Fruit fly (Drosophila melanogaster) whole organism, embryonic: Measurements from ENCODE around the gene CG32767.

Experiments used
- Antp ChIP-seq: fragments of 200-800 bp; sonication (Bioruptor generic); optimal IDR thresholded peaks from 3 replicates; lab custom pipeline; 2016; ENCODE audit warnings: missing biosample characterization, missing genetic modification characterization
- Asciz ChIP-seq: fragments of 200-800 bp; sonication (Bioruptor generic); optimal IDR thresholded peaks from 2 replicates; lab custom pipeline; 2017; ENCODE audit warnings: missing biosample characterization, mild to moderate bottlenecking, missing genetic modification characterization, missing genetic modification reagents
- Atf6 ChIP-seq: fragments of 200-800 bp; sonication (Bioruptor generic); IDR thresholded peaks from 2 replicates; pipeline ENCODE4 v1.3.6; 2022; ENCODE audit warnings: missing biosample characterization, missing genetic modification characterization
- Bdp1 ChIP-seq: fragments of 200-800 bp; sonication (Bioruptor generic); optimal IDR thresholded peaks from 3 replicates; lab custom pipeline; 2016; ENCODE audit warnings: missing biosample characterization, missing genetic modification characterization
- BtbVII ChIP-seq: fragments of 200-800 bp; sonication (Bioruptor generic); optimal IDR thresholded peaks from 3 replicates; lab custom pipeline; 2017; ENCODE audit warnings: missing biosample characterization, mild to moderate bottlenecking, missing genetic modification characterization
- C15 ChIP-seq: fragments of 200-800 bp; sonication (Bioruptor generic); IDR thresholded peaks from 3 replicates; pipeline ENCODE4 v1.3.6; 2022; ENCODE audit warnings: missing biosample characterization, missing genetic modification characterization
- CG10366 ChIP-seq: fragments of 200-800 bp; sonication (Bioruptor generic); IDR thresholded peaks from 2 replicates; pipeline ENCODE4 v1.3.6; 2022; ENCODE audit warnings: missing biosample characterization, missing genetic modification characterization
- CG10654 ChIP-seq: fragments of 200-800 bp; sonication (Bioruptor generic); optimal IDR thresholded peaks from 2 replicates; lab custom pipeline; 2016; ENCODE audit warnings: missing biosample characterization, missing genetic modification characterization
- CG10979 ChIP-seq: fragments of 200-800 bp; sonication (Bioruptor generic); optimal IDR thresholded peaks from 2 replicates; lab custom pipeline; 2018; ENCODE audit warnings: missing biosample characterization, mild to moderate bottlenecking, missing genetic modification characterization, moderate library complexity
- CG11398 ChIP-seq: fragments of 200-800 bp; sonication (Bioruptor generic); optimal IDR thresholded peaks from 2 replicates; lab custom pipeline; 2016; ENCODE audit warnings: missing biosample characterization, missing genetic modification characterization
- CG11723 ChIP-seq: fragments of 200-800 bp; sonication (Bioruptor generic); optimal IDR thresholded peaks from 2 replicates; lab custom pipeline; 2017; ENCODE audit warnings: missing biosample characterization, mild to moderate bottlenecking, missing genetic modification characterization
- CG12104 ChIP-seq: fragments of 200-800 bp; sonication (Bioruptor generic); optimal IDR thresholded peaks from 3 replicates; lab custom pipeline; 2016; ENCODE audit warnings: missing biosample characterization, missing genetic modification characterization
- CG13424 ChIP-seq: fragments of 200-800 bp; sonication (Bioruptor generic); optimal IDR thresholded peaks from 2 replicates; lab custom pipeline; 2019; ENCODE audit warnings: missing biosample characterization, mild to moderate bottlenecking, missing genetic modification characterization, moderate library complexity
- CG14667 ChIP-seq: fragments of 200-800 bp; sonication (Bioruptor generic); IDR thresholded peaks from 2 replicates; pipeline ENCODE4 v1.3.6; 2022; ENCODE audit warnings: missing biosample characterization, missing genetic modification characterization
- CG15073 ChIP-seq: fragments of 200-800 bp; sonication (Bioruptor generic); optimal IDR thresholded peaks from 2 replicates; lab custom pipeline; 2016; ENCODE audit warnings: missing biosample characterization, missing genetic modification characterization
- CG1602 ChIP-seq: fragments of 200-800 bp; sonication (Bioruptor generic); optimal IDR thresholded peaks from 3 replicates; lab custom pipeline; 2016; ENCODE audit warnings: missing biosample characterization, missing genetic modification characterization
- CG17385 ChIP-seq: fragments of 200-800 bp; sonication (Bioruptor generic); optimal IDR thresholded peaks from 3 replicates; lab custom pipeline; 2018; ENCODE audit warnings: missing biosample characterization, mild to moderate bottlenecking, missing genetic modification characterization
- CG2116 ChIP-seq: fragments of 200-800 bp; sonication (Bioruptor generic); optimal IDR thresholded peaks from 3 replicates; lab custom pipeline; 2018; ENCODE audit warnings: missing biosample characterization, mild to moderate bottlenecking, missing genetic modification characterization
- CG2875 ChIP-seq: fragments of 200-800 bp; sonication (Bioruptor generic); optimal IDR thresholded peaks from 2 replicates; lab custom pipeline; 2017; ENCODE audit warnings: missing biosample characterization, mild to moderate bottlenecking, missing genetic modification characterization, missing genetic modification reagents
- CG30403 ChIP-seq: fragments of 200-800 bp; sonication (Bioruptor generic); optimal IDR thresholded peaks from 3 replicates; lab custom pipeline; 2016; ENCODE audit warnings: missing biosample characterization, missing genetic modification characterization
- CG33557 ChIP-seq: fragments of 200-800 bp; sonication (Bioruptor generic); optimal IDR thresholded peaks from 2 replicates; lab custom pipeline; 2019; ENCODE audit warnings: missing biosample characterization, mild to moderate bottlenecking, missing genetic modification characterization, moderate library complexity
- CG4360 ChIP-seq: fragments of 200-800 bp; sonication (Bioruptor generic); IDR thresholded peaks from 2 replicates; pipeline ENCODE4 v1.3.6; 2022; ENCODE audit warnings: missing biosample characterization, missing genetic modification characterization
- CG4424 ChIP-seq: fragments of 200-800 bp; sonication (Bioruptor generic); optimal IDR thresholded peaks from 3 replicates; lab custom pipeline; 2016; ENCODE audit warnings: missing biosample characterization, missing genetic modification characterization
- CG6791 ChIP-seq: fragments of 200-800 bp; sonication (Bioruptor generic); IDR thresholded peaks from 3 replicates; pipeline ENCODE4 v1.3.6; 2022; ENCODE audit warnings: missing biosample characterization, missing genetic modification characterization; ENCODE audit not compliant: partially characterized antibody
- CG8359 ChIP-seq: fragments of 200-800 bp; sonication (Bioruptor generic); optimal IDR thresholded peaks from 2 replicates; lab custom pipeline; 2017; ENCODE audit warnings: missing biosample characterization, mild to moderate bottlenecking, missing genetic modification characterization, borderline replicate concordance
- CG9727 ChIP-seq: fragments of 200-800 bp; sonication (Bioruptor generic); optimal IDR thresholded peaks from 3 replicates; lab custom pipeline; 2017; ENCODE audit warnings: missing biosample characterization, mild to moderate bottlenecking, missing genetic modification characterization
- CG9797 ChIP-seq: fragments of 200-800 bp; sonication (Bioruptor generic); optimal IDR thresholded peaks from 3 replicates; lab custom pipeline; 2018; ENCODE audit warnings: missing biosample characterization, mild to moderate bottlenecking, missing genetic modification characterization
- CG9817 ChIP-seq: fragments of 200-800 bp; sonication (Bioruptor generic); optimal IDR thresholded peaks from 2 replicates; lab custom pipeline; 2018; ENCODE audit warnings: missing biosample characterization, mild to moderate bottlenecking, missing genetic modification characterization, moderate library complexity
- Ets65A ChIP-seq: fragments of 200-800 bp; sonication (Bioruptor generic); peaks from one replicate; lab custom pipeline; 2016; ENCODE audit warnings: missing biosample characterization, missing genetic modification characterization
- Hr3 ChIP-seq: fragments of 200-800 bp; sonication (Bioruptor generic); optimal IDR thresholded peaks from 3 replicates; lab custom pipeline; 2016; ENCODE audit warnings: missing biosample characterization, missing genetic modification characterization
- NC2α ChIP-seq: fragments of 200-800 bp; sonication (Bioruptor generic); optimal IDR thresholded peaks from 2 replicates; lab custom pipeline; 2016; ENCODE audit warnings: missing biosample characterization, missing genetic modification characterization
- NFAT ChIP-seq: fragments of 200-800 bp; sonication (Bioruptor generic); IDR thresholded peaks from 2 replicates; pipeline ENCODE4 v1.3.6; 2022; ENCODE audit warnings: missing biosample characterization, missing genetic modification characterization
- Optix ChIP-seq: fragments of 200-800 bp; sonication (Bioruptor generic); IDR thresholded peaks from 3 replicates; pipeline ENCODE4 v1.3.6; 2022; ENCODE audit warnings: missing biosample characterization, missing genetic modification characterization
- PHDP ChIP-seq: fragments of 200-800 bp; sonication (Bioruptor generic); optimal IDR thresholded peaks from 3 replicates; lab custom pipeline; 2018; ENCODE audit warnings: missing biosample characterization, mild to moderate bottlenecking, missing genetic modification characterization, moderate library complexity
- Sox100B ChIP-seq: fragments of 200-800 bp; sonication (Bioruptor generic); optimal IDR thresholded peaks from 3 replicates; lab custom pipeline; 2018; ENCODE audit warnings: missing biosample characterization, mild to moderate bottlenecking, missing genetic modification characterization
- Spps ChIP-seq: fragments of 200-800 bp; sonication (Bioruptor generic); optimal IDR thresholded peaks from 2 replicates; lab custom pipeline; 2018; ENCODE audit warnings: missing biosample characterization, mild to moderate bottlenecking, missing genetic modification characterization
- TFAM ChIP-seq: fragments of 200-800 bp; sonication (Bioruptor generic); optimal IDR thresholded peaks from 2 replicates; lab custom pipeline; 2017; ENCODE audit warnings: missing biosample characterization, missing genetic modification characterization, inconsistent platforms
- br ChIP-seq: fragments of >200 bp; optimal IDR thresholded peaks from 2 replicates; lab custom pipeline; 2017
- chn ChIP-seq: fragments of 200-800 bp; sonication (Bioruptor generic); optimal IDR thresholded peaks from 2 replicates; lab custom pipeline; 2016; ENCODE audit warnings: missing biosample characterization, missing genetic modification characterization
- croc ChIP-seq: fragments of 200-800 bp; sonication (Bioruptor generic); conservative IDR thresholded peaks from 3 replicates; pipeline ENCODE4 v1.3.6; 2022; ENCODE audit warnings: missing biosample characterization, missing genetic modification characterization
- emc ChIP-seq: fragments of 200-800 bp; sonication (Bioruptor generic); optimal IDR thresholded peaks from 2 replicates; lab custom pipeline; 2016; ENCODE audit warnings: missing biosample characterization, missing genetic modification characterization
- eyg ChIP-seq: fragments of 200-800 bp; sonication (Bioruptor generic); optimal IDR thresholded peaks from 3 replicates; lab custom pipeline; 2016; ENCODE audit warnings: missing biosample characterization, missing genetic modification characterization
- ftz-f1 ChIP-seq: fragments of 200-800 bp; sonication (Bioruptor generic); optimal IDR thresholded peaks from 2 replicates; lab custom pipeline; 2016; ENCODE audit warnings: missing biosample characterization, missing genetic modification characterization
- gem ChIP-seq: fragments of 200-800 bp; sonication (Bioruptor generic); optimal IDR thresholded peaks from 2 replicates; lab custom pipeline; 2019; ENCODE audit warnings: missing biosample characterization, mild to moderate bottlenecking, missing genetic modification characterization, moderate library complexity
- kni ChIP-seq: fragments of 200-800 bp; sonication (Bioruptor generic); optimal IDR thresholded peaks from 3 replicates; lab custom pipeline; 2017; ENCODE audit warnings: mild to moderate bottlenecking, missing biosample characterization, missing genetic modification reagents, missing genetic modification characterization
- mld ChIP-seq: fragments of 200-800 bp; sonication (Bioruptor generic); IDR thresholded peaks from 3 replicates; pipeline ENCODE4 v1.3.6; 2022; ENCODE audit warnings: missing biosample characterization, missing genetic modification characterization; ENCODE audit not compliant: partially characterized antibody
- sr ChIP-seq: fragments of 200-800 bp; sonication (Bioruptor generic); IDR thresholded peaks from 3 replicates; pipeline ENCODE4 v1.3.6; 2022; ENCODE audit warnings: missing biosample characterization, missing genetic modification characterization
- stc ChIP-seq: fragments of 200-800 bp; sonication (Bioruptor generic); IDR thresholded peaks from 2 replicates; pipeline ENCODE4 v1.3.6; 2022; ENCODE audit warnings: missing biosample characterization, missing genetic modification characterization
- unc-4 ChIP-seq: fragments of 200-800 bp; sonication (Bioruptor generic); IDR thresholded peaks from 2 replicates; pipeline ENCODE4 v1.3.6; 2022; ENCODE audit warnings: missing biosample characterization, missing genetic modification characterization; ENCODE audit not compliant: partially characterized antibody

Gene CG32767

dm6 chrX:5086724-5087660 is 2.4 kb upstream of the CG32767 start (continued):
- no peak for TF ChIP-seq CG11723 (GFP tag; lab: Kevin White, UChicago)
- TF ChIP-seq Asciz (GFP tag; lab: Kevin White, UChicago): peak; percentile 66
- no peak for TF ChIP-seq unc-4 (GFP tag; lab: Robert Waterston, UW)
- TF ChIP-seq CG2875: peak; percentile 16
- TF ChIP-seq CG11398: no peak
- no peak for TF ChIP-seq TFAM (GFP tag; lab: Kevin White, UChicago)
- TF ChIP-seq CG12104: peak; percentile 50
- peak; percentile 62 for TF ChIP-seq PHDP (tag; lab: Kevin White, UChicago)
- no peak for TF ChIP-seq CG14667 (GFP tag; lab: Robert Waterston, UW)
- TF ChIP-seq kni: no peak
- TF ChIP-seq CG1602 (GFP tag; lab: Kevin White, UChicago): peak; percentile 47
- no peak for TF ChIP-seq NC2α (GFP tag; lab: Kevin White, UChicago)
- no peak for TF ChIP-seq ftz-f1 (GFP tag; lab: Kevin White, UChicago)
- TF ChIP-seq eyg (GFP tag; lab: Kevin White, UChicago): no peak
- no peak for TF ChIP-seq CG9797 (GFP tag; lab: Kevin White, UChicago)
- TF ChIP-seq Atf6: peak; percentile 68
- TF ChIP-seq CG4360 (GFP tag; lab: Robert Waterston, UW): peak; percentile 46
- no peak for TF ChIP-seq mld (GFP tag; lab: Robert Waterston, UW)
- TF ChIP-seq NFAT (GFP tag; lab: Robert Waterston, UW): 0 out of 2 replicates have a peak, but pooled peaks have one; percentile 34
- peak; percentile 65 for TF ChIP-seq CG10979
- no peak for TF ChIP-seq emc (GFP tag; lab: Kevin White, UChicago)
- TF ChIP-seq C15 (GFP tag; lab: Robert Waterston, UW): no peak
- TF ChIP-seq BtbVII: no peak
- no peak; the same call in 2 of the 3 replicates for TF ChIP-seq croc
- peak; percentile 75 for TF ChIP-seq CG30403
- no peak for TF ChIP-seq stc (GFP tag; lab: Robert Waterston, UW)
- no peak for TF ChIP-seq CG6791
- TF ChIP-seq CG9727 (GFP tag; lab: Kevin White, UChicago): peak; percentile 71
- TF ChIP-seq CG15073: no peak
- peak; percentile 92 for TF ChIP-seq Ets65A (GFP tag; lab: Kevin White, UChicago)
- peak; percentile 70 for TF ChIP-seq Sox100B (GFP tag; lab: Kevin White, UChicago)
- TF ChIP-seq br (lab: Kevin White, UChicago): no peak
- TF ChIP-seq CG10366 (GFP tag; lab: Robert Waterston, UW): no peak; the same call in 1 of the 2 replicates
- TF ChIP-seq CG2116 (GFP tag; lab: Kevin White, UChicago): no peak
- peak; percentile 32 for TF ChIP-seq CG9817 (tag; lab: Kevin White, UChicago)
- TF ChIP-seq Optix (GFP tag; lab: Robert Waterston, UW): no peak
- TF ChIP-seq Bdp1: no peak
- TF ChIP-seq Hr3 (GFP tag; lab: Kevin White, UChicago): peak; percentile 42
- no peak for TF ChIP-seq sr (GFP tag; lab: Robert Waterston, UW)
- TF ChIP-seq Antp: peak; percentile 23
- no peak for TF ChIP-seq CG8359 (GFP tag; lab: Kevin White, UChicago)
- TF ChIP-seq Spps: no peak
- TF ChIP-seq CG10654: peak; percentile 23
- TF ChIP-seq CG33557 (GFP tag; lab: Kevin White, UChicago): peak; percentile 13
- TF ChIP-seq CG17385 (GFP tag; lab: Kevin White, UChicago): peak; percentile 32
- TF ChIP-seq CG13424: peak; percentile 70
- peak; percentile 57 for TF ChIP-seq CG4424 (GFP tag; lab: Kevin White, UChicago)
- TF ChIP-seq gem (tag; lab: Kevin White, UChicago): peak; percentile 81
- peak; percentile 49 for TF ChIP-seq chn (GFP tag; lab: Kevin White, UChicago)
